Worm (Caenorhabditis elegans) whole organism, mixed stage, embryonic: ENCODE data around the gene str-45.
A peak's percentile ranks its signal among the peaks of the same experiment; 100 is the strongest.

Experiments
- M03D4.4 ChIP-seq: sonication (generic microtip); optimal IDR thresholded peaks from 2 replicates; lab custom pipeline; 2017; ENCODE audit warnings: mild to moderate bottlenecking, missing genetic modification characterization, missing compliant biosample characterization
- bed-3 ChIP-seq: fragments of 200-800 bp; sonication (Bioruptor generic); optimal IDR thresholded peaks from 3 replicates; lab custom pipeline; 2018; ENCODE audit warnings: mild to moderate bottlenecking, missing genetic modification characterization, moderate library complexity, missing compliant biosample characterization
- blmp-1 ChIP-seq: fragments of 150-350 bp; optimal IDR thresholded peaks from 2 replicates; lab custom pipeline; 2014; ENCODE audit warnings: missing biosample characterization, missing genetic modification characterization
- ceh-39 ChIP-seq: fragments of 150-350 bp; optimal IDR thresholded peaks from 2 replicates; lab custom pipeline; 2014; ENCODE audit warnings: missing biosample characterization, missing genetic modification characterization
- ceh-43 ChIP-seq: fragments of 200-800 bp; sonication (Bioruptor generic); optimal IDR thresholded peaks from 2 replicates; lab custom pipeline; 2018; ENCODE audit warnings: mild to moderate bottlenecking, missing genetic modification characterization, moderate library complexity, missing compliant biosample characterization
- ceh-83 ChIP-seq: fragments of 200-800 bp; sonication (Bioruptor generic); optimal IDR thresholded peaks from 2 replicates; lab custom pipeline; 2018; ENCODE audit warnings: mild to moderate bottlenecking, missing genetic modification characterization, missing compliant biosample characterization
- ces-1 ChIP-seq: fragments of 150-350 bp; optimal IDR thresholded peaks from 2 replicates; lab custom pipeline; 2014; ENCODE audit warnings: missing biosample characterization, missing genetic modification reagents, missing genetic modification characterization
- cnd-1 ChIP-seq: fragments of 200-800 bp; sonication (Bioruptor generic); optimal IDR thresholded peaks from 2 replicates; lab custom pipeline; 2018; ENCODE audit warnings: mild to moderate bottlenecking, missing genetic modification characterization, missing compliant biosample characterization
- drap-1 ChIP-seq: fragments of 200-800 bp; sonication (Bioruptor generic); optimal IDR thresholded peaks from 3 replicates; lab custom pipeline; 2018; ENCODE audit warnings: mild to moderate bottlenecking, missing genetic modification characterization, missing compliant biosample characterization
- elt-1 ChIP-seq: sonication (generic microtip); optimal IDR thresholded peaks from 2 replicates; lab custom pipeline; 2017; ENCODE audit warnings: missing genetic modification characterization, mild to moderate bottlenecking, missing compliant biosample characterization, antibody characterized with exemption, moderate library complexity, borderline replicate concordance; ENCODE audit not compliant: insufficient read depth
- elt-3 ChIP-seq: fragments of 150-350 bp; optimal IDR thresholded peaks from 2 replicates; lab custom pipeline; 2014; ENCODE audit warnings: missing biosample characterization, missing genetic modification characterization
- flh-1 ChIP-seq: fragments of 200-800 bp; sonication (Bioruptor generic); optimal IDR thresholded peaks from 2 replicates; lab custom pipeline; 2018; ENCODE audit warnings: mild to moderate bottlenecking, missing genetic modification characterization, moderate library complexity, missing compliant biosample characterization
- ham-2 ChIP-seq: fragments of 200-800 bp; sonication (Bioruptor generic); optimal IDR thresholded peaks from 2 replicates; lab custom pipeline; 2018; ENCODE audit warnings: mild to moderate bottlenecking, missing genetic modification characterization, missing compliant biosample characterization
- hlh-1 ChIP-seq: fragments of 150-350 bp; optimal IDR thresholded peaks from 2 replicates; lab custom pipeline; 2014; ENCODE audit warnings: missing biosample characterization, missing genetic modification reagents, missing genetic modification characterization
- lin-13 ChIP-seq: fragments of 150-350 bp; optimal IDR thresholded peaks from 2 replicates; lab custom pipeline; 2014; ENCODE audit warnings: missing biosample characterization, missing genetic modification characterization
- lin-32 ChIP-seq: fragments of 200-800 bp; sonication (Bioruptor generic); optimal IDR thresholded peaks from 2 replicates; lab custom pipeline; 2018; ENCODE audit warnings: mild to moderate bottlenecking, missing genetic modification characterization, missing compliant biosample characterization
- lsy-2 ChIP-seq: fragments of 150-350 bp; optimal IDR thresholded peaks from 2 replicates; lab custom pipeline; 2014; ENCODE audit warnings: missing biosample characterization, missing genetic modification characterization
- mab-5 ChIP-seq: fragments of 150-350 bp; optimal IDR thresholded peaks from 2 replicates; lab custom pipeline; 2014; ENCODE audit warnings: missing biosample characterization, missing genetic modification characterization
- mep-1 ChIP-seq: fragments of 150-350 bp; optimal IDR thresholded peaks from 2 replicates; lab custom pipeline; 2017; ENCODE audit warnings: missing biosample characterization, missing genetic modification reagents, missing genetic modification characterization, inconsistent platforms
- mls-2 ChIP-seq: sonication (generic microtip); optimal IDR thresholded peaks from 2 replicates; lab custom pipeline; 2016; ENCODE audit warnings: mild to moderate bottlenecking, missing genetic modification characterization, moderate library complexity, missing compliant biosample characterization
- nhr-12 ChIP-seq: fragments of 150-350 bp; optimal IDR thresholded peaks from 2 replicates; lab custom pipeline; 2014; ENCODE audit warnings: missing biosample characterization, missing genetic modification characterization
- nhr-2 ChIP-seq: fragments of 150-350 bp; optimal IDR thresholded peaks from 2 replicates; lab custom pipeline; 2014; ENCODE audit warnings: missing biosample characterization, missing genetic modification characterization
- nhr-237 ChIP-seq: fragments of 150-350 bp; optimal IDR thresholded peaks from 2 replicates; lab custom pipeline; 2014; ENCODE audit warnings: missing biosample characterization, missing genetic modification characterization
- nhr-76 ChIP-seq: sonication (generic microtip); optimal IDR thresholded peaks from 2 replicates; lab custom pipeline; 2017; ENCODE audit warnings: missing biosample characterization, missing genetic modification characterization
- pha-4 ChIP-seq: fragments of 150-350 bp; optimal IDR thresholded peaks from 2 replicates; lab custom pipeline; 2018; ENCODE audit warnings: missing biosample characterization, missing genetic modification reagents, missing genetic modification characterization
- sem-2 ChIP-seq: fragments of 200-800 bp; sonication (Bioruptor generic); optimal IDR thresholded peaks from 2 replicates; lab custom pipeline; 2018; ENCODE audit warnings: mild to moderate bottlenecking, missing genetic modification characterization, missing compliant biosample characterization
- sptf-1 ChIP-seq: sonication (generic microtip); optimal IDR thresholded peaks from 2 replicates; lab custom pipeline; 2017; ENCODE audit warnings: mild to moderate bottlenecking, missing genetic modification characterization, moderate library complexity, missing compliant biosample characterization
- tbx-8 ChIP-seq: fragments of 200-800 bp; sonication (Bioruptor generic); optimal IDR thresholded peaks from 2 replicates; lab custom pipeline; 2018; ENCODE audit warnings: mild to moderate bottlenecking, missing genetic modification characterization, moderate library complexity, missing compliant biosample characterization
- unc-120 ChIP-seq: sonication (generic microtip); optimal IDR thresholded peaks from 2 replicates; lab custom pipeline; 2017; ENCODE audit warnings: missing genetic modification characterization, missing compliant biosample characterization; ENCODE audit not compliant: poor library complexity, severe bottlenecking
- unc-39 ChIP-seq: fragments of 150-350 bp; optimal IDR thresholded peaks from 2 replicates; lab custom pipeline; 2014; ENCODE audit warnings: missing biosample characterization, missing genetic modification characterization
- unc-62 ChIP-seq: fragments of 150-350 bp; optimal IDR thresholded peaks from 2 replicates; lab custom pipeline; 2014; ENCODE audit warnings: missing biosample characterization, missing genetic modification reagents, missing genetic modification characterization
- zip-8 ChIP-seq: fragments of 150-350 bp; optimal IDR thresholded peaks from 2 replicates; lab custom pipeline; 2014; ENCODE audit warnings: missing biosample characterization, missing genetic modification characterization
- ztf-11 ChIP-seq: fragments of 150-350 bp; optimal IDR thresholded peaks from 2 replicates; lab custom pipeline; 2014; ENCODE audit warnings: missing biosample characterization, missing genetic modification characterization

The str-45 gene

ce11 chrV:15187083-15188057, 28.6 kb downstream of the str-45 start, which contains the start of the genes cyn-7 and bath-36:
Gene cyn-7, minus strand, starts transcription at chrV:15187378.
Gene bath-36, plus strand, starts transcription at chrV:15187888.
- TF ChIP-seq lin-13 (tag; lab: Kevin White, UChicago): peak; percentile 77
- TF ChIP-seq nhr-2 (tag; lab: Kevin White, UChicago): no peak
- TF ChIP-seq unc-62 (GFP tag; lab: Kevin White, UChicago): no peak
- TF ChIP-seq pha-4 (tag; lab: Kevin White, UChicago): peak; percentile 92
- TF ChIP-seq unc-39 (tag; lab: Kevin White, UChicago): no peak
- TF ChIP-seq blmp-1 (tag; lab: Kevin White, UChicago): peak; percentile 13
- peak; percentile 22 for TF ChIP-seq drap-1 (GFP tag; lab: Kevin White, UChicago)
- TF ChIP-seq ceh-39 (tag; lab: Kevin White, UChicago): no peak
- TF ChIP-seq ces-1 (GFP tag; lab: Kevin White, UChicago): peak; percentile 68
- TF ChIP-seq sptf-1 (tag; lab: Kevin White, UChicago): peak; percentile 7
- no peak for TF ChIP-seq flh-1 (GFP tag; lab: Kevin White, UChicago)
- peak; percentile 54 for TF ChIP-seq lsy-2 (tag; lab: Kevin White, UChicago)
- TF ChIP-seq unc-120 (tag; lab: Kevin White, UChicago): peak; percentile 27
- no peak for TF ChIP-seq nhr-12 (tag; lab: Kevin White, UChicago)
- TF ChIP-seq nhr-237 (tag; lab: Kevin White, UChicago): peak; percentile 1
- peak; percentile 56 for TF ChIP-seq mep-1 (tag; lab: Kevin White, UChicago)

- TF ChIP-seq mep-1 (tag; lab: Kevin White, UChicago) (peak; percentile 78), nhr-237 (tag; lab: Kevin White, UChicago) (peak; percentile 71), elt-3 (tag; lab: Kevin White, UChicago) (no peak), ceh-39 (tag; lab: Kevin White, UChicago) (peak; percentile 26), pha-4 (tag; lab: Kevin White, UChicago) (peak; percentile 77), lin-13 (tag; lab: Kevin White, UChicago) (peak; percentile 58), ces-1 (GFP tag; lab: Kevin White, UChicago) (peak; percentile 81), hlh-1 (tag; lab: Kevin White, UChicago) (peak; percentile 18), blmp-1 (tag; lab: Kevin White, UChicago) (no peak), lsy-2 (tag; lab: Kevin White, UChicago) (peak; percentile 83)
Observed at ce11 chrV:15189567-15189966, 30.8 kb downstream of the str-45 start, which contains the start of gene cyn-3. Gene cyn-3, plus strand, starts transcription at chrV:15189927.

- TF ChIP-seq ceh-83 (peak; percentile 93), sem-2 (GFP tag; lab: Kevin White, UChicago) (peak; percentile 84), ceh-43 (GFP tag; lab: Kevin White, UChicago) (peak; percentile 84), nhr-12 (tag; lab: Kevin White, UChicago) (no peak), nhr-2 (tag; lab: Kevin White, UChicago) (no peak), cnd-1 (tag; lab: Kevin White, UChicago) (peak; percentile 94), sptf-1 (tag; lab: Kevin White, UChicago) (peak; percentile 93), mab-5 (tag; lab: Kevin White, UChicago) (peak; percentile 26), pha-4 (tag; lab: Kevin White, UChicago) (peak; percentile 75), nhr-76 (tag; lab: Kevin White, UChicago) (no peak), lin-32 (GFP tag; lab: Kevin White, UChicago) (peak; percentile 83), blmp-1 (tag; lab: Kevin White, UChicago) (no peak), drap-1 (GFP tag; lab: Kevin White, UChicago) (peak; percentile 99), unc-39 (tag; lab: Kevin White, UChicago) (no peak), unc-120 (tag; lab: Kevin White, UChicago) (peak; percentile 94), lsy-2 (tag; lab: Kevin White, UChicago) (peak; percentile 52), elt-1 (no peak), lin-13 (tag; lab: Kevin White, UChicago) (peak; percentile 61), zip-8 (tag; lab: Kevin White, UChicago) (no peak), hlh-1 (tag; lab: Kevin White, UChicago) (peak; percentile 28), tbx-8 (peak; percentile 88), mls-2 (tag; lab: Kevin White, UChicago) (peak; percentile 93), bed-3 (GFP tag; lab: Kevin White, UChicago) (peak; percentile 76), ceh-39 (tag; lab: Kevin White, UChicago) (no peak), flh-1 (GFP tag; lab: Kevin White, UChicago) (peak; percentile 77), unc-62 (GFP tag; lab: Kevin White, UChicago) (peak; percentile 24), ham-2 (GFP tag; lab: Kevin White, UChicago) (peak; percentile 81), ztf-11 (tag; lab: Kevin White, UChicago) (peak; percentile 1), M03D4.4 (tag; lab: Kevin White, UChicago) (peak; percentile 90), mep-1 (tag; lab: Kevin White, UChicago) (peak; percentile 47)
Observed at ce11 chrV:15190903-15191302, 32.1 kb downstream of the str-45 start, which contains the start of gene Y75B12B.11. Gene Y75B12B.11, plus strand, starts transcription at chrV:15191296.
